Worm (Caenorhabditis elegans): ENCODE results near the gene C32D5.7.

DNA sequence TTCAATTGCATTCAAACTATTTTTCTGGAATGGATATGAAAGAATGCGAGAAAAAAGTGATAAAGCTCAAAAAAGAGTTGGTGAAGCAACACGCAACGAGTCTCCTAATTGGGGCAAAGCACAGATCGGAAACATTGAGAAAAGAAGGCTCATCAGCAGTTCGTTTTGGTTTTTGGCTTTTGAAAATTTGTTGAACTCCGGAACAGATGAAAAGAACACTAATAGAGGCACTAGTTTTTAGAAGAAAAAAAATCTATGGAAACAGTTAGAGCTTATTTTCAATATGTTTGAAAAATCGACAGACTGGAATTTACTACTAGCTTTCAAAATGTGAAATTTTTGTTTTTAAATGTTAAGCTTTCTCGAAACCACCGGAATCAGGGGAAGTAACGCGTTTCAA is 28.0 kb downstream of the C32D5.7 start:
- no peak for TF ChIP-seq him-1 (tag; optimal IDR thresholded peaks at IDR 0.05)
- no peak for TF ChIP-seq W03F9.2 (tag; optimal IDR thresholded peaks at IDR 0.05)
